Fruit fly (Drosophila melanogaster) S2 (cell line): ENCODE data around the gene NFAT.

Source experiments
- CG8478 ChIP-seq: fragments of >200 bp; optimal IDR thresholded peaks from 2 replicates; lab custom pipeline; 2018
- CTCF ChIP-seq, 2 experiments: fragments of >200 bp; optimal IDR thresholded peaks; 2 replicates each; lab custom pipeline; 2018

- TF ChIP-seq CG8478 (lab: Kevin White, UChicago) (no peak), CTCF (optimal IDR thresholded peaks at IDR 0.05; lab: Kevin White, UChicago) (no peak)
Observed at dm6 chrX:13677970-13678490, 53.5 kb downstream of the NFAT start.
